Worm (Caenorhabditis elegans) whole organism, late embryonic: ENCODE measurements around the gene mrt-2.

Experiments
- C08G9.2 ChIP-seq: sonication (generic microtip); optimal IDR thresholded peaks from 2 replicates; lab custom pipeline; 2016; ENCODE audit warnings: mild to moderate bottlenecking, missing genetic modification characterization, moderate library complexity, missing compliant biosample characterization
- C38D4.7 ChIP-seq: fragments of 200-800 bp; sonication (Bioruptor generic); optimal IDR thresholded peaks from 2 replicates; lab custom pipeline; 2018; ENCODE audit warnings: mild to moderate bottlenecking, missing genetic modification characterization, moderate library complexity, missing compliant biosample characterization
- F13H6.1 ChIP-seq: sonication (generic microtip); optimal IDR thresholded peaks from 2 replicates; lab custom pipeline; 2016; ENCODE audit warnings: missing genetic modification characterization, missing compliant biosample characterization
- K02D7.2 ChIP-seq: sonication (generic microtip); optimal IDR thresholded peaks from 2 replicates; lab custom pipeline; 2017; ENCODE audit warnings: mild to moderate bottlenecking, missing genetic modification characterization, missing compliant biosample characterization
- K09A11.1 ChIP-seq: sonication (generic microtip); optimal IDR thresholded peaks from 2 replicates; lab custom pipeline; 2017; ENCODE audit warnings: antibody characterized with exemption, mild to moderate bottlenecking, missing genetic modification characterization, missing compliant biosample characterization; ENCODE audit not compliant: insufficient read depth
- T23F11.4 ChIP-seq: fragments of 200-800 bp; sonication (Bioruptor generic); optimal IDR thresholded peaks from 2 replicates; lab custom pipeline; 2018; ENCODE audit warnings: mild to moderate bottlenecking, missing genetic modification characterization, missing compliant biosample characterization
- ahr-1 ChIP-seq: sonication (generic microtip); optimal IDR thresholded peaks from 2 replicates; lab custom pipeline; 2016; ENCODE audit warnings: missing genetic modification characterization, missing compliant biosample characterization
- ama-1 ChIP-seq: fragments of 150-350 bp; optimal IDR thresholded peaks from 2 replicates; lab custom pipeline; 2014
- ceh-18 ChIP-seq: sonication (generic microtip); optimal IDR thresholded peaks from 2 replicates; lab custom pipeline; 2016; ENCODE audit warnings: missing genetic modification characterization, missing compliant biosample characterization
- ceh-24 ChIP-seq: sonication (generic microtip); optimal IDR thresholded peaks from 2 replicates; lab custom pipeline; 2016; ENCODE audit warnings: mild to moderate bottlenecking, missing genetic modification characterization, missing compliant biosample characterization
- ceh-30 ChIP-seq: fragments of 150-350 bp; optimal IDR thresholded peaks from 2 replicates; lab custom pipeline; 2014; ENCODE audit warnings: missing biosample characterization, missing genetic modification characterization
- ceh-31 ChIP-seq: sonication (generic microtip); optimal IDR thresholded peaks from 2 replicates; lab custom pipeline; 2016; ENCODE audit warnings: missing genetic modification characterization, missing compliant biosample characterization
- ceh-34 ChIP-seq: sonication (generic microtip); optimal IDR thresholded peaks from 2 replicates; lab custom pipeline; 2016; ENCODE audit warnings: mild to moderate bottlenecking, missing genetic modification characterization, missing compliant biosample characterization
- ceh-48 ChIP-seq: sonication (generic microtip); optimal IDR thresholded peaks from 2 replicates; lab custom pipeline; 2016; ENCODE audit warnings: missing genetic modification characterization, inconsistent platforms, missing compliant biosample characterization
- ceh-6 ChIP-seq: fragments of 200-800 bp; sonication (Bioruptor generic); optimal IDR thresholded peaks from 2 replicates; lab custom pipeline; 2018; ENCODE audit warnings: mild to moderate bottlenecking, missing genetic modification characterization, missing compliant biosample characterization
- ceh-9 ChIP-seq: sonication (generic microtip); optimal IDR thresholded peaks from 2 replicates; lab custom pipeline; 2016; ENCODE audit warnings: mild to moderate bottlenecking, missing genetic modification characterization, inconsistent platforms, missing compliant biosample characterization
- dve-1 ChIP-seq: sonication (generic microtip); optimal IDR thresholded peaks from 2 replicates; lab custom pipeline; 2017; ENCODE audit warnings: antibody characterized with exemption, mild to moderate bottlenecking, missing genetic modification characterization, missing compliant biosample characterization
- elt-4 ChIP-seq: sonication (generic microtip); optimal IDR thresholded peaks from 2 replicates; lab custom pipeline; 2016; ENCODE audit warnings: missing genetic modification characterization, missing compliant biosample characterization
- ets-4 ChIP-seq: sonication (generic microtip); optimal IDR thresholded peaks from 2 replicates; lab custom pipeline; 2016; ENCODE audit warnings: missing genetic modification characterization, missing compliant biosample characterization
- fax-1 ChIP-seq: sonication (generic microtip); optimal IDR thresholded peaks from 2 replicates; lab custom pipeline; 2016; ENCODE audit warnings: missing genotype, missing genetic modification characterization, missing compliant biosample characterization
- gmeb-2 ChIP-seq: sonication (generic microtip); optimal IDR thresholded peaks from 2 replicates; lab custom pipeline; 2016; ENCODE audit warnings: missing genetic modification characterization, inconsistent platforms, missing compliant biosample characterization
- hlh-15 ChIP-seq: sonication (generic microtip); optimal IDR thresholded peaks from 2 replicates; lab custom pipeline; 2016; ENCODE audit warnings: missing genetic modification characterization, missing compliant biosample characterization
- hlh-6 ChIP-seq: sonication (generic microtip); optimal IDR thresholded peaks from 2 replicates; lab custom pipeline; 2016; ENCODE audit warnings: missing genotype, missing genetic modification characterization, missing compliant biosample characterization
- hlh-8 ChIP-seq: sonication (generic microtip); optimal IDR thresholded peaks from 2 replicates; lab custom pipeline; 2016; ENCODE audit warnings: missing genotype, missing genetic modification characterization, missing compliant biosample characterization
- lim-6 ChIP-seq: sonication (generic microtip); optimal IDR thresholded peaks from 2 replicates; lab custom pipeline; 2016; ENCODE audit warnings: missing genetic modification characterization, missing compliant biosample characterization
- lin-11 ChIP-seq: fragments of 200-800 bp; sonication (Bioruptor generic); optimal IDR thresholded peaks from 2 replicates; lab custom pipeline; 2018; ENCODE audit warnings: mild to moderate bottlenecking, missing genetic modification characterization, missing compliant biosample characterization
- mec-3 ChIP-seq: sonication (generic microtip); optimal IDR thresholded peaks from 2 replicates; lab custom pipeline; 2016; ENCODE audit warnings: borderline replicate concordance, missing genetic modification characterization, missing compliant biosample characterization
- nfya-1 ChIP-seq: sonication (generic microtip); optimal IDR thresholded peaks from 2 replicates; lab custom pipeline; 2017; ENCODE audit warnings: missing genetic modification characterization, mild to moderate bottlenecking, missing compliant biosample characterization, antibody characterized with exemption, moderate library complexity
- nhr-11 ChIP-seq: fragments of 150-350 bp; optimal IDR thresholded peaks from 2 replicates; lab custom pipeline; 2014; ENCODE audit warnings: missing biosample characterization, missing genetic modification characterization
- nhr-232 ChIP-seq: sonication (generic microtip); optimal IDR thresholded peaks from 2 replicates; lab custom pipeline; 2016; ENCODE audit warnings: missing genetic modification characterization, missing compliant biosample characterization
- npax-4 ChIP-seq: sonication (generic microtip); optimal IDR thresholded peaks from 2 replicates; lab custom pipeline; 2016; ENCODE audit warnings: missing genetic modification characterization, missing compliant biosample characterization
- pha-2 ChIP-seq: sonication (generic microtip); optimal IDR thresholded peaks from 2 replicates; lab custom pipeline; 2017; ENCODE audit warnings: mild to moderate bottlenecking, missing genetic modification characterization, missing compliant biosample characterization
- pqm-1 ChIP-seq: sonication (generic microtip); optimal IDR thresholded peaks from 2 replicates; lab custom pipeline; 2016; ENCODE audit warnings: missing genetic modification characterization, missing compliant biosample characterization
- ref-2 ChIP-seq: sonication (generic microtip); optimal IDR thresholded peaks from 2 replicates; lab custom pipeline; 2016; ENCODE audit warnings: missing genetic modification characterization, missing compliant biosample characterization
- sdc-2 ChIP-seq: sonication (generic microtip); optimal IDR thresholded peaks from 2 replicates; lab custom pipeline; 2016; ENCODE audit warnings: missing genotype, missing genetic modification characterization, missing compliant biosample characterization
- sox-2 ChIP-seq: fragments of 200-800 bp; sonication (Bioruptor generic); IDR thresholded peaks from 2 replicates; pipeline ENCODE4 v1.3.6; 2022; ENCODE audit warnings: missing genetic modification reagents, missing genetic modification characterization, missing compliant biosample characterization
- sox-4 ChIP-seq: sonication (generic microtip); optimal IDR thresholded peaks from 2 replicates; lab custom pipeline; 2017; ENCODE audit warnings: mild to moderate bottlenecking, missing genetic modification characterization, inconsistent platforms, missing compliant biosample characterization
- syd-9 ChIP-seq: sonication (generic microtip); optimal IDR thresholded peaks from 2 replicates; lab custom pipeline; 2016; ENCODE audit warnings: mild to moderate bottlenecking, missing genetic modification characterization, moderate library complexity, missing compliant biosample characterization
- tbx-2 ChIP-seq: sonication (generic microtip); optimal IDR thresholded peaks from 2 replicates; lab custom pipeline; 2016; ENCODE audit warnings: missing genetic modification characterization, missing compliant biosample characterization
- unc-3 ChIP-seq, 2 experiments: fragments of 200-800 bp in 1 of 2; sonication (Bioruptor generic) in 1 of 2; sonication (generic microtip) in 1 of 2; conservative IDR thresholded peaks in 1 of 2; optimal IDR thresholded peaks in 1 of 2; 2 replicates each; pipeline versions ENCODE4 v1.3.6 to Lab custom; 2016 to 2022; ENCODE audit warnings: missing compliant biosample characterization in 2 of 2, missing genetic modification characterization in 2 of 2, missing genetic modification reagents in 1 of 2
- unc-42 ChIP-seq: sonication (generic microtip); optimal IDR thresholded peaks from 2 replicates; lab custom pipeline; 2016; ENCODE audit warnings: missing genotype, missing genetic modification characterization, missing compliant biosample characterization
- zip-5 ChIP-seq: sonication (generic microtip); optimal IDR thresholded peaks from 2 replicates; lab custom pipeline; 2016; ENCODE audit warnings: missing genetic modification characterization, missing compliant biosample characterization
- ztf-16 ChIP-seq: sonication (generic microtip); optimal IDR thresholded peaks from 2 replicates; lab custom pipeline; 2017; ENCODE audit warnings: missing genetic modification characterization, missing compliant biosample characterization

The mrt-2 gene

ce11 chrIII:11732943-11733342, 13.6 kb upstream of the mrt-2 start:
- TF ChIP-seq C08G9.2 (tag; lab: Kevin White, UChicago) (no peak), ceh-48 (tag; lab: Kevin White, UChicago) (peak; percentile 39), ref-2 (tag; lab: Kevin White, UChicago) (no peak), lin-11 (tag; lab: Kevin White, UChicago) (no peak), unc-42 (no peak), npax-4 (tag; lab: Kevin White, UChicago) (no peak), ceh-31 (tag; lab: Kevin White, UChicago) (no peak), F13H6.1 (no peak), unc-3 (GFP tag; conservative IDR thresholded peaks at IDR 0.05; lab: Robert Waterston, UW) (no peak), unc-3 (tag; optimal IDR thresholded peaks at IDR 0.05; lab: Kevin White, UChicago) (no peak)
- TF ChIP-seq, all 69 proteins: peak for 1

ce11 chrIII:11737527-11737926, 9.0 kb upstream of the mrt-2 start, which contains the start of gene sup-1:
Gene sup-1, minus strand, starts transcription at chrIII:11737627.
- TF ChIP-seq fax-1 (tag; lab: Kevin White, UChicago): no peak
- TF ChIP-seq ceh-6 (GFP tag; lab: Kevin White, UChicago): no peak
- TF ChIP-seq K09A11.1 (tag; lab: Kevin White, UChicago): no peak
- TF ChIP-seq K02D7.2 (tag; lab: Kevin White, UChicago): no peak
- TF ChIP-seq dve-1 (tag; lab: Kevin White, UChicago): no peak
- TF ChIP-seq pqm-1 (tag; lab: Kevin White, UChicago): no peak
- no peak for TF ChIP-seq ceh-34 (tag; lab: Kevin White, UChicago)
- TF ChIP-seq syd-9 (tag; lab: Kevin White, UChicago): no peak
- no peak for TF ChIP-seq ceh-18

DNA sequence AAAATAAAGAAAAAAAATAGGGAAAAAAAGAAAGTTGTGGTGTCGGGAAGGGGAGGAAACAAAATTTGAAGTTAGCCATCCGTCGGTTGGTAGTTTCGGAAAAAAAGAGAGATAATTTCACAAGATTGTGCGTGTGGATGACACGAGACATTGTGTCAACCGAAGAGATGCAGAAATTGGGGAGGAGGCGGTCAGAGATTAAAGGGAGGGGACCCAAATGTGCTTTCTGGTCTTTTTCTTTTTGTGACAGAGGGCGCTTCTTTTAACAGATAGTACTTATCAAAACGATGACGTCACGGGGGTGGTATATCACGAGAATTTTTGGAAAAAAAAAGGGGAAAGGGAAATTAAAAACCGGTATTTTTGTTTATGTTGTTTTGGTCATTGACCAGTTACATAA, 8.1 kb upstream of the mrt-2 start:
- TF ChIP-seq ceh-18 (peak; percentile 24), nfya-1 (tag; lab: Kevin White, UChicago) (peak; percentile 11), sdc-2 (no peak), ztf-16 (tag; lab: Kevin White, UChicago) (no peak)
- TF ChIP-seq, all 69 proteins: peak for 2

DNA sequence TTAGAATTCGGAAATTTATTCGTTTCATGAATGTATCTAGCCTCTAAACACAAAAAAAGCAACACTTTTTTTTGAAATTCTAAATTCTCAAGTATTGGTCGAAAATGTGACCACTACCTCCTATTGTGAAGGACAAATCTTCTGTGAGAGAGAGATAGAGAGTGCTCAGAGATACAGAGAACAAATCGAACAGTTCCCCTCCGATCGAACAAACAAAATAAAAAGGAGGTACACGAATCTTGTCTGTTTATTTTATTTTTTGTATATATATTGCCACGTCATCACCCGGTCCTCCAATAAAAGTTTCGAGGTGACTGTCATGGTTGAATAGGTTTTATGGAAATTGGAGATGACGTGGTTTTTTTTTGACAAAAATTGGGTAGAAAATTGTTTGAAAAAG, 5.7 kb upstream of the mrt-2 start:
- TF ChIP-seq hlh-6 (no peak), K02D7.2 (tag; lab: Kevin White, UChicago) (no peak), fax-1 (tag; lab: Kevin White, UChicago) (no peak), zip-5 (tag; lab: Kevin White, UChicago) (no peak), pqm-1 (tag; lab: Kevin White, UChicago) (no peak), syd-9 (tag; lab: Kevin White, UChicago) (no peak), dve-1 (tag; lab: Kevin White, UChicago) (no peak), ceh-30 (no peak), nfya-1 (tag; lab: Kevin White, UChicago) (no peak), unc-42 (no peak), tbx-2 (no peak), C08G9.2 (tag; lab: Kevin White, UChicago) (no peak), nhr-232 (tag; lab: Kevin White, UChicago) (no peak), K09A11.1 (tag; lab: Kevin White, UChicago) (no peak), ets-4 (tag; lab: Kevin White, UChicago) (no peak), mec-3 (tag; lab: Kevin White, UChicago) (no peak), gmeb-2 (tag; lab: Kevin White, UChicago) (no peak), lim-6 (tag; lab: Kevin White, UChicago) (no peak), hlh-8 (no peak), pha-2 (tag; lab: Kevin White, UChicago) (no peak)

DNA sequence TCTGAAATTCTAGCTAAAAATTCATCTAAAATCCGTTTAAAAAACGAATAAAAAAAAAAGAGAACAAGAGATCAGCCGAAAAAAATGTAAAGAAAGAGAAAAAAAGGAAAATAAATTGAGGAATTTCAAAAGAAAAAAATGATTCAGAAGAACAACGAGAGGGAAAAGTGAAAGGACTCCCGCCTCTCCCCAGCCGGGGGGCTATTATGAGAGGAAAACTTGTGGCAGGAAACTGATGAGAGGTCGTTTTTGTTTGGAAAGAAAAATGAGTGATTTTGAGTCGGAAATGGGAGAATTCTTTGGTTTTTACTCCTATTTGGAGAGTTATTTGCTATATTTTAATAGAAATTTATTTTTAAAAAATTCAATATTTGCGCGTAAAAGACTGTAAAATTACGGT, 4.4 kb upstream of the mrt-2 start:
- no peak for TF ChIP-seq ceh-31 (tag; lab: Kevin White, UChicago)
- TF ChIP-seq ceh-18: no peak
- TF ChIP-seq hlh-6: no peak
- TF ChIP-seq ama-1 (lab: Kevin White, UChicago): no peak
- TF ChIP-seq ets-4 (tag; lab: Kevin White, UChicago): no peak
- no peak for TF ChIP-seq T23F11.4 (GFP tag; lab: Kevin White, UChicago)
- TF ChIP-seq C38D4.7 (GFP tag; lab: Kevin White, UChicago): no peak
- no peak for TF ChIP-seq syd-9 (tag; lab: Kevin White, UChicago)
- TF ChIP-seq pqm-1 (tag; lab: Kevin White, UChicago): no peak
- TF ChIP-seq ztf-16 (tag; lab: Kevin White, UChicago): no peak
- TF ChIP-seq elt-4 (tag; lab: Kevin White, UChicago): no peak
- TF ChIP-seq sox-4 (tag; lab: Kevin White, UChicago): no peak
- TF ChIP-seq sox-2 (GFP tag; lab: Robert Waterston, UW): no peak
- TF ChIP-seq ahr-1 (tag; lab: Kevin White, UChicago): no peak
- TF ChIP-seq unc-42: no peak
- no peak for TF ChIP-seq ceh-24 (tag; lab: Kevin White, UChicago)
- no peak for TF ChIP-seq nhr-11 (tag; lab: Kevin White, UChicago)
- no peak for TF ChIP-seq hlh-15 (tag; lab: Kevin White, UChicago)
- no peak for TF ChIP-seq ceh-9
